Worm (Caenorhabditis elegans) whole organism, L1 larva: ENCODE results near the gene algn-12.

Experiments
- aha-1 ChIP-seq: fragments of 150-350 bp; optimal IDR thresholded peaks from 2 replicates; lab custom pipeline; 2014; ENCODE audit warnings: missing biosample characterization, missing genetic modification characterization
- egl-13 ChIP-seq: sonication (generic microtip); optimal IDR thresholded peaks from 2 replicates; lab custom pipeline; 2016; ENCODE audit warnings: missing genotype, missing genetic modification reagents, missing genetic modification characterization, missing compliant biosample characterization
- ets-5 ChIP-seq: fragments of 200-800 bp; sonication (Bioruptor generic); IDR thresholded peaks from 2 replicates; pipeline ENCODE4 v1.3.6; 2022; ENCODE audit warnings: missing genetic modification characterization, missing compliant biosample characterization
- fos-1 ChIP-seq: fragments of 150-350 bp; optimal IDR thresholded peaks from 2 replicates; lab custom pipeline; 2014; ENCODE audit warnings: missing biosample characterization, missing genetic modification characterization
- lin-13 ChIP-seq: fragments of 150-350 bp; optimal IDR thresholded peaks from 2 replicates; lab custom pipeline; 2014; ENCODE audit warnings: missing biosample characterization, missing genetic modification reagents, missing genetic modification characterization
- lir-3 ChIP-seq: sonication (generic microtip); optimal IDR thresholded peaks from 2 replicates; lab custom pipeline; 2016; ENCODE audit warnings: mild to moderate bottlenecking, missing genetic modification characterization, moderate library complexity, missing compliant biosample characterization; ENCODE audit not compliant: poor library complexity
- mep-1 ChIP-seq: fragments of 150-350 bp; optimal IDR thresholded peaks from 2 replicates; lab custom pipeline; 2014; ENCODE audit warnings: missing biosample characterization, missing genetic modification characterization
- nhr-12 ChIP-seq: sonication (generic microtip); optimal IDR thresholded peaks from 2 replicates; lab custom pipeline; 2017; ENCODE audit warnings: missing biosample characterization, missing genetic modification characterization
- snu-23 ChIP-seq: sonication (generic microtip); optimal IDR thresholded peaks from 2 replicates; lab custom pipeline; 2016; ENCODE audit warnings: missing genetic modification characterization, missing compliant biosample characterization
- sup-37 ChIP-seq: fragments of 200-800 bp; sonication (Bioruptor generic); optimal IDR thresholded peaks from 2 replicates; lab custom pipeline; 2018; ENCODE audit warnings: mild to moderate bottlenecking, missing genetic modification characterization, missing compliant biosample characterization
- tbx-2 ChIP-seq: sonication (generic microtip); optimal IDR thresholded peaks from 2 replicates; lab custom pipeline; 2016; ENCODE audit warnings: missing genetic modification characterization, missing compliant biosample characterization
- unc-62 ChIP-seq: fragments of 150-350 bp; optimal IDR thresholded peaks from 2 replicates; lab custom pipeline; 2014; ENCODE audit warnings: missing biosample characterization, missing genetic modification reagents, missing genetic modification characterization

DNA sequence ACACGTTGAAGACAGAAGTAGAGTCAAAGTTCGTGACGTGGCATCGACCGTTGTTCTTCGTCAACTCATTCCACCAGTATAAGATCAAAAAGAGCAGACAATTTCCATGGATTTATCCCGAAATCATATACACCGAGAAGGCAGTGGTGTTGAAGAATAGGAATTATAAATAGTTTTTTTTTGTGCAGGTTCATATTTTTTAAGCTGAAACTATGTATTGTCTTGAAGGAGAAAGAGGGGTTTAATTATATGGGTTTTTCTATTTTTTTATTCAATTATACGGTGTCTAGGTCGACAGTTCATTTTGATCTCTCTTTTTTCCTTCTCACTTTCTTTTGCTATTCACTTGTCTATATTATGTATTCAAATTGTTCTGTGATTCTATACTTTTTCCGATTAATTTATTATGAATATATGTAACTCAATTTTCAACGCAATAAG, 4.2 kb downstream of the algn-12 start:
- TF ChIP-seq fos-1 (tag; lab: Kevin White, UChicago) (no peak), tbx-2 (tag; lab: Kevin White, UChicago) (no peak), unc-62 (GFP tag; lab: Kevin White, UChicago) (no peak), snu-23 (GFP tag; lab: Kevin White, UChicago) (peak; percentile 46), lir-3 (tag; lab: Kevin White, UChicago) (no peak), nhr-12 (tag; lab: Kevin White, UChicago) (no peak), aha-1 (tag; lab: Kevin White, UChicago) (no peak), sup-37 (no peak), mep-1 (tag; lab: Kevin White, UChicago) (peak; percentile 40), lin-13 (no peak), egl-13 (tag; lab: Kevin White, UChicago) (no peak), ets-5 (GFP tag; lab: Robert Waterston, UW) (no peak)
